Worm (Caenorhabditis elegans): ENCODE results near the gene sqt-1.

Gene sqt-1

DNA sequence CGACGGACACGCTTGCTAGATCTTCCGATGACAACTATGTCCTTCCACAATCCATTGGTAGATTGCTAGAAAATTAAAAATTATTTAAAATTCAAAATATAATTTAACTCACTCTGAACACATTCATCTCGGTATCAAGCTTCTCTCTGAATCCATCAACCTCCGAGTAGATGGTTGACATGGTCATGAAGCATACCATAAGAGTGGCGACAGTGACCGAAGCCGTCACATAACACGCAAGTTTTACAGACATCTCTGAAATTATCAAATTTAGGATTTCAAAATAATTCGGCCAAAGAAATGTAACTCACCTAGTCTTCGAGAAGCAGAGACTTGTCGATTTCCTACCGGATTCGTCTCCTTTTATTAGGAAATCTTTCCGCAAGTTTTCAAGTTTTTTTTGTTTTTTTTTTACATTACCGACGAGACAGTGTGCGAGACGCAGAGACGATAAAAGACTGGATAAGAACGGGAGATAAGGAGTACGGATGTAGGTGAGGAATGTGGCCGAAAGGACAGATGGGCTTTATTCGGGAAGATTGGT is at the start of gene sqt-1:
Gene sqt-1, minus strand, starts transcription at position 341 of the 544 bp plus-strand sequence.
- TF ChIP-seq tbx-9 (tag; optimal IDR thresholded peaks at IDR 0.05; ENCODE audit: borderline replicate concordance) (no peak), Y53G8AR.9 (GFP tag; conservative IDR thresholded peaks at IDR 0.05) (no peak), lin-40 (tag; optimal IDR thresholded peaks at IDR 0.05) (no peak), ztf-26 (tag; optimal IDR thresholded peaks at IDR 0.05) (no peak), snpc-1.3 (tag; optimal IDR thresholded peaks at IDR 0.05; ENCODE audit: insufficient read depth) (no peak)

DNA sequence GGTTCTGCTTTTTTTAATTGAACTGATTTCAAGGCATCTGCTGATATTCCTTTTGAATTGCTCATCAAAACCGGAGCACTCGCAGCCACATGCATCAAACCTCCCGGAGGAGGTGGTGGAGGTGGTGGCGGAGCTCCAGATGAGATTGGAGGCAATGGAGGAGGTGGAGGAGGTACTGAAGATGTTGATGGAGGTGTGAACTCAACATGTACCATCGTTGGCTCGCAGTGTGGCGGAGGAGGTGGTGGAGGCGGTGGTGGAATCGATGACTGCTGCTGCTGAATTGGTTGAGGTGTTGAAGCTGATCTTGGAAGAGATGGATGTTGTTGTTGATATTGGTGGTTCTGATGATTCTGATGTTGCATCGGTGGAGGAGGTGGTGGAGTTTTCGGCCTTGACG is 49.3 kb upstream of the sqt-1 start:
- TF ChIP-seq zfh-2 (GFP tag; conservative IDR thresholded peaks at IDR 0.05) (peak; percentile 73), him-1 (tag; optimal IDR thresholded peaks at IDR 0.05) (no peak), sdz-38 (tag; optimal IDR thresholded peaks at IDR 0.05) (no peak), K11D2.4 (GFP tag; IDR thresholded peaks at IDR 0.05) (no peak), hsf-1 (GFP tag; IDR thresholded peaks at IDR 0.05) (no peak), ZK185.1 (tag; optimal IDR thresholded peaks at IDR 0.05; ENCODE audit: poor library complexity, severe bottlenecking) (no peak), egrh-3 (GFP tag; IDR thresholded peaks at IDR 0.05) (peak; percentile 8; the same call in 1 of the 2 replicates), ceh-100 (GFP tag; IDR thresholded peaks at IDR 0.05) (no peak), bed-2 (GFP tag; IDR thresholded peaks at IDR 0.05) (no peak), ztf-22 (GFP tag; optimal IDR thresholded peaks at IDR 0.05) (no peak), ceh-79 (tag; optimal IDR thresholded peaks at IDR 0.05) (no peak), mes-4 (tag; optimal IDR thresholded peaks at IDR 0.05) (no peak), ceh-58 (GFP tag; IDR thresholded peaks at IDR 0.05) (0 out of 2 replicates have a peak, but pooled peaks have one; percentile 24)

DNA sequence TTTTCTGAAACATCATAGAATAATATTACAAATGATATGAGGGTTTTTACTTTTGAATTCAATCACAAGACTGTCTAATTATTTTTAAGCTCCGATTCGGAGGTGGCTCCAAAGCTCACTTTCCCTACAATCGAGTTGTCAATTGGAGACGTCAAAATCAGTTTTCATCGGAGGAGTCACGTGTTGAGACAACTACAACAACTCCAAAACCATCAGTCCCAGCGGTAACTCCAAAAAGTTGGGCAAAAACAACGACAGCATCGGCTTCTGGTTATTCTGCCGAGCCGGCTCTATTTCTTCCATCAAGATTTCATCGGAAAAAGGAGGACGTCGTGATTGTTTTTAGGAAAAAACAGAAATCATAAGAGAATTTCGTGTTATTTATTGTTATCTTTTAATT is 46.5 kb upstream of the sqt-1 start:
- TF ChIP-seq hlh-26 (GFP tag; conservative IDR thresholded peaks at IDR 0.05), result no peak
- no peak for TF ChIP-seq snpc-3.4 (tag; optimal IDR thresholded peaks at IDR 0.05)
- TF ChIP-seq ztf-3 (GFP tag; optimal IDR thresholded peaks at IDR 0.05), result no peak
- TF ChIP-seq mxl-1 (tag; optimal IDR thresholded peaks at IDR 0.05), result no peak
- no peak for TF ChIP-seq ceh-58 (GFP tag; IDR thresholded peaks at IDR 0.05)
- TF ChIP-seq zfh-2 (GFP tag; conservative IDR thresholded peaks at IDR 0.05), result no peak
- no peak for TF ChIP-seq B0035.1 (tag; optimal IDR thresholded peaks at IDR 0.05)

DNA sequence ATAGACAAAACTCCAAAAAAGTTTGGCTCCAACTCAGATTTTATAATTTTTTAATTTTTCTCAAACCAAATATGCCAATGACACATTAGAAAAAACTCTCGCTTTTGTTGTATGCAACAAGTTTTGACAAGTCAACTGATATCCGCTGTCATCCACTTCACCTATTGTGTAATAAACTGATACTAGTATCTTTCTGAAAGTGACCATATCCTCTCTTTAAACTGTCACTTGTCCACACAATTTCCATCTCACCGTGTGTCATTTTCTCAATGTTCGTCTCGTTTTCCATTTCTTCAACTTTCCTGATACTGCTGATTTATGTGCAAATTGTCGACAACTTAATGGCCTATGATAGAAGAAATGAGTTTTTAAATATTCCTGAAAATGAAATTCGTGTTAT is 45.4 kb upstream of the sqt-1 start, which contains the start of the genes C33B4.5 and C33B4.4:
Gene C33B4.5, plus strand, starts transcription at position 270 of the 400 bp plus-strand sequence.
Gene C33B4.4, minus strand, starts transcription at position 385 of the 400 bp plus-strand sequence.
- TF ChIP-seq snpc-1.1 (tag; optimal IDR thresholded peaks at IDR 0.05; ENCODE audit: insufficient read depth) (no peak), unc-130 (GFP tag; optimal IDR thresholded peaks at IDR 0.05) (no peak), ets-4 (GFP tag; optimal IDR thresholded peaks at IDR 0.05) (no peak), tbp1 (GFP tag; optimal IDR thresholded peaks at IDR 0.05) (no peak), ccch-3 (GFP tag; optimal IDR thresholded peaks at IDR 0.05) (no peak), zim-3 (tag; optimal IDR thresholded peaks at IDR 0.05) (no peak), chd-7 (tag; optimal IDR thresholded peaks at IDR 0.05) (no peak), F52B5.7 (tag; optimal IDR thresholded peaks at IDR 0.05) (no peak), F57A8.1 (GFP tag; optimal IDR thresholded peaks at IDR 0.05) (no peak), bed-1 (GFP tag; IDR thresholded peaks at IDR 0.05) (no peak), let-607 (tag; optimal IDR thresholded peaks at IDR 0.05) (no peak)

All from whole organism, young adult.